Fruit fly (Drosophila melanogaster): ENCODE measurements around the gene Sec61gamma.

DNA sequence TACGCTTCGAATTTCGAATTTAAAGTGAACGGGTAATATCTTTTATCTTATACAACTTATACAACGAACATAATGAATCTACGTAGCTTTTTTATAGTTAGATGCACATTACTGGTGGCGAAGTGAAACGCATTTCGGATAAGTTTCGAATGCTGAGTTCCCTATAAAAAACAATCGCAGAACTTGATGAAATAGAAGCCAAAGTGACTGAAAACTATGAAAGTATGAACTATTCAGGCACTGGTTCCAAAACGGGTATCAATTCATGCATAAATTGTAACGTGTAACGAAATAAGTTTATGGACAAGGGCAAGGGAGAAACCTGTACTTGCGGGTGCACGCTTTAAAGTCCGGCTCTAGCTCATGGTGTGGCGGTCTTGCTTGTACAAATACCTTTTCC lies 47.3 kb upstream of the Sec61gamma start:
- TF ChIP-seq CG32264 (GFP tag; optimal IDR thresholded peaks at IDR 0.05) (no peak), OdsH (GFP tag; optimal IDR thresholded peaks at IDR 0.05) (no peak), Hr83 (GFP tag; optimal IDR thresholded peaks at IDR 0.05; ENCODE audit: poor library complexity, severe bottlenecking) (no peak), Sp1 (GFP tag; optimal IDR thresholded peaks at IDR 0.05) (no peak), woc (GFP tag; optimal IDR thresholded peaks at IDR 0.05) (no peak), N (GFP tag; optimal IDR thresholded peaks at IDR 0.05) (no peak), h (GFP tag; optimal IDR thresholded peaks at IDR 0.05) (no peak)

Measured in whole organism, wandering third instar larva.